Worm (Caenorhabditis elegans) whole organism, early embryonic: ENCODE results near the gene dkf-2.

Experiments used
- B0310.2 ChIP-seq: sonication (generic microtip); optimal IDR thresholded peaks from 2 replicates; lab custom pipeline; 2016; ENCODE audit warnings: mild to moderate bottlenecking, missing genetic modification characterization, missing compliant biosample characterization
- F13C5.2 ChIP-seq: sonication (generic microtip); optimal IDR thresholded peaks from 2 replicates; lab custom pipeline; 2017; ENCODE audit warnings: mild to moderate bottlenecking, missing genetic modification characterization, inconsistent platforms, missing compliant biosample characterization
- aly-1 ChIP-seq: sonication (generic microtip); optimal IDR thresholded peaks from 2 replicates; lab custom pipeline; 2016; ENCODE audit warnings: missing genetic modification characterization, missing compliant biosample characterization
- ama-1 ChIP-seq: fragments of 150-350 bp; optimal IDR thresholded peaks from 2 replicates; lab custom pipeline; 2014
- ceh-13 ChIP-seq: fragments of 200-800 bp; sonication (Bioruptor generic); optimal IDR thresholded peaks from 2 replicates; lab custom pipeline; 2018; ENCODE audit warnings: mild to moderate bottlenecking, missing genetic modification characterization, missing compliant biosample characterization
- ceh-36 ChIP-seq: sonication (generic microtip); optimal IDR thresholded peaks from 2 replicates; lab custom pipeline; 2016; ENCODE audit warnings: missing genetic modification characterization, inconsistent platforms, missing compliant biosample characterization
- ets-7 ChIP-seq: sonication (generic microtip); optimal IDR thresholded peaks from 2 replicates; lab custom pipeline; 2016; ENCODE audit warnings: missing genotype, missing genetic modification characterization, missing compliant biosample characterization
- hmg-4 ChIP-seq: fragments of 200-800 bp; sonication (Bioruptor generic); optimal IDR thresholded peaks from 2 replicates; lab custom pipeline; 2018; ENCODE audit warnings: mild to moderate bottlenecking, missing genetic modification characterization, missing compliant biosample characterization
- pes-1 ChIP-seq: fragments of 200-800 bp; sonication (Bioruptor generic); IDR thresholded peaks from 2 replicates; pipeline ENCODE4 v1.3.6; 2022; ENCODE audit warnings: missing genetic modification reagents, missing genetic modification characterization, missing compliant biosample characterization
- sea-1 ChIP-seq: fragments of 200-800 bp; sonication (Bioruptor generic); conservative IDR thresholded peaks from 2 replicates; pipeline ENCODE4 v1.3.6; 2022; ENCODE audit warnings: missing genetic modification characterization, missing compliant biosample characterization
- tbx-11 ChIP-seq: fragments of 200-800 bp; sonication (Bioruptor generic); IDR thresholded peaks from 2 replicates; pipeline ENCODE4 v1.3.6; 2022; ENCODE audit warnings: missing genetic modification characterization, missing compliant biosample characterization
- tbx-37 ChIP-seq: fragments of 200-800 bp; sonication (Bioruptor generic); conservative IDR thresholded peaks from 2 replicates; pipeline ENCODE4 v1.3.6; 2022; ENCODE audit warnings: missing genetic modification reagents, missing genetic modification characterization, missing compliant biosample characterization
- tra-4 ChIP-seq: sonication (generic microtip); optimal IDR thresholded peaks from 2 replicates; lab custom pipeline; 2017; ENCODE audit warnings: missing genetic modification characterization, missing compliant biosample characterization

Gene dkf-2

DNA sequence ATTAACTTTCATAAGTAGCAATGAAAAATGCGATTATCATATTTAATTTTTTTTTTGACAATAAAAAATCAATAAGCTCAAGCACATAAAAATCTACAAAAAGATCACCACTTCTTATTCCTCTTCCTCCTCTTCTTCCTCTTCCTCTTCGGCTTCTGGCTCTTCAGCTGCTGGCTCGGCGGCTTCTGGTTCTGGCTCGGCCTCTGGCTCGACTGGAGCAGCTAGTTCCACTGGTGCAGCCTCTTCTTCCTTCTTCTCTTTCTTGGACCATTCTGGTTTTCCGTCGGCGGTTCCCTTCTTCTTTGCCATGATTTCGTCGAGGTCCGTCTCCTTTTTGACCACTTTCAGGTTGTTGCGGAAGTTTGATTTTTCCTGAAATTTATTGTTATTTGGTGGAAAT lies 86.2 kb downstream of the dkf-2 start:
- no peak for TF ChIP-seq aly-1
- no peak for TF ChIP-seq tbx-11
- TF ChIP-seq sea-1 (GFP tag; lab: Robert Waterston, UW) = no peak
- TF ChIP-seq ets-7 = no peak
- TF ChIP-seq B0310.2 (tag; lab: Kevin White, UChicago) = no peak
- no peak for TF ChIP-seq F13C5.2 (tag; lab: Kevin White, UChicago)
- no peak for TF ChIP-seq ama-1 (lab: Kevin White, UChicago)
- no peak for TF ChIP-seq ceh-36
- TF ChIP-seq pes-1 = no peak

DNA sequence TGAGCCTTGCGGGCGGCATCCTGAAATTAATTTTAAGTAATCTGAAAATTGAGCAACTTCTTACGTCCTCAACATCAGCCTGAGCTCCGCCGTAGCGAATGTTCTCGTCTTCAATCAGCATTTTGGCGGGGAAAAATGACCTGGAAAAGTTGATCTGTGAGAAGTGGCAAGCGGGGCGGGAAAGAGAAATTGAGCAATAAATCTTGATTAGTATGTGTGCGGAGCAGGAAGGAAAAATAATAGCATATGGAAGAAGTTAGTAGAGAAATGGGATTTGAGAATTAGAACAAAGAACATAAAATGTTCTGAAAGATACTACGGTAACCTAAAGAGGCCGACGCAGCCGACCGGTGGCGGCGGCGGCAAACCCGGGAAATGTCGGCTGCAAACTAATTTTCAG lies 87.6 kb downstream of the dkf-2 start, which contains the start of gene tni-3:
Gene tni-3, minus strand, starts transcription at position 140 of the 400 bp plus-strand sequence.
- TF ChIP-seq ceh-13 (GFP tag; lab: Kevin White, UChicago) (no peak), hmg-4 (GFP tag; lab: Kevin White, UChicago) (no peak)

DNA sequence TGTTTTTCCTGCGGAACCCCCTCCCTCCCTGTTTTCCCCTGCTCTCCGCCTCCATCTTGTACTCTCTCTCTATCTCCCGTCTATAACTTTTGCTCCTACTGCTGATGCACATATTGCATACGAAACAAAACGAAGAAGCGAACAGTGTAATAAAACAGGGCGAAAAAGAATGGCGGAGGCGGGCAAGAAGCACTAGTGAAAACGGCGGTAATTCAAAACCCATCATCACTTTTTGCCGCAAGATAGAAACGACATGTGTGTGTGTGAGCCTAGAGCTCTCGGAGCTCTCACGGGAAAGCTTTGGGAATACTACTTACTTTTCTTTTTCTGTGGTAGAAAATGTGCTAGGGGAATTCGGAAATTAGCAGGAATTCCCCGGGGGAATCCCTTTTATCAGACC lies 88.7 kb downstream of the dkf-2 start:
- TF ChIP-seq ceh-13 (GFP tag; lab: Kevin White, UChicago) (no peak), tbx-11 (no peak), F13C5.2 (tag; lab: Kevin White, UChicago) (no peak), B0310.2 (tag; lab: Kevin White, UChicago) (no peak), sea-1 (GFP tag; lab: Robert Waterston, UW) (no peak), aly-1 (no peak), tra-4 (tag; lab: Kevin White, UChicago) (no peak), tbx-37 (GFP tag; lab: Robert Waterston, UW) (no peak)
